Fruit fly (Drosophila melanogaster) whole organism, prepupa: ENCODE results near the gene CG14325.

Experiments used
- CG11902 ChIP-seq: fragments of 200-800 bp; sonication (Bioruptor generic); optimal IDR thresholded peaks from 3 replicates; lab custom pipeline; 2016; ENCODE audit warnings: missing biosample characterization, missing genetic modification characterization
- CG15336 ChIP-seq: fragments of 200-800 bp; sonication (Bioruptor generic); IDR thresholded peaks from 2 replicates; pipeline ENCODE4 v1.3.6; 2022; ENCODE audit warnings: missing biosample characterization, missing genetic modification characterization
- CG16779 ChIP-seq: fragments of 200-800 bp; sonication (Bioruptor generic); optimal IDR thresholded peaks from 3 replicates; lab custom pipeline; 2017; ENCODE audit warnings: missing biosample characterization, mild to moderate bottlenecking, missing genetic modification characterization
- CG3919 ChIP-seq: fragments of 200-800 bp; sonication (Bioruptor generic); optimal IDR thresholded peaks from 3 replicates; lab custom pipeline; 2016; ENCODE audit warnings: missing biosample characterization, missing genetic modification characterization
- CG6792 ChIP-seq: fragments of 200-800 bp; sonication (Bioruptor generic); optimal IDR thresholded peaks from 3 replicates; lab custom pipeline; 2016; ENCODE audit warnings: missing biosample characterization, missing genetic modification characterization
- Sox102F ChIP-seq: fragments of 200-800 bp; sonication (Bioruptor generic); optimal IDR thresholded peaks from 2 replicates; lab custom pipeline; 2016; ENCODE audit warnings: missing biosample characterization, mild to moderate bottlenecking, missing genetic modification characterization
- salr ChIP-seq, 2 experiments: fragments of 200-800 bp; sonication (Bioruptor generic); optimal IDR thresholded peaks; 3 replicates each; lab custom pipeline; 2016 to 2018; ENCODE audit warnings: missing biosample characterization in 2 of 2, missing genetic modification characterization in 2 of 2, mild to moderate bottlenecking in 1 of 2

DNA sequence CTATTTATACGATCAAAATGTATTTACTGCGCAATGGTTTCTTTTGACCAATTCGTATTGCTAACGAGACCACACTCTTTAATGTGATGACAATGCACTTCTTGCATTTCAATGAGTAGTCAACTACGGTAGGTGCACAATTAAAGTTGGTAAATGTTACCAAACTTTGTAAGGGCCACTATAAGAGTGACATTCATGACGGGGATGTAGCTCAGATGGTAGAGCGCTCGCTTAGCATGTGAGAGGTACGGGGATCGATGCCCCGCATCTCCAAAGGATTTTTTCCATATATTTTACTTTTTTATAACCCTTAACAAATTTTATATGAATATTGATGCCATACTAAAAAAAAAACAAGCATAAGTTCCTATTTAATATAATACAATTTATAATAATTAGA lies 41.1 kb downstream of the CG14325 start:
- no peak for TF ChIP-seq Sox102F (GFP tag; lab: Kevin White, UChicago)
- TF ChIP-seq CG6792 (GFP tag; lab: Kevin White, UChicago), result no peak
- TF ChIP-seq CG16779, result no peak
- no peak for TF ChIP-seq salr (GFP tag; optimal IDR thresholded peaks at IDR 0.05; lab: Kevin White, UChicago)
- TF ChIP-seq CG11902 (GFP tag; lab: Kevin White, UChicago), result no peak
- no peak for TF ChIP-seq CG3919 (GFP tag; lab: Kevin White, UChicago)
- no peak for TF ChIP-seq CG15336 (GFP tag; lab: Robert Waterston, UW)
